Worm (Caenorhabditis elegans): ENCODE results near the gene VC5.2.
A peak's percentile ranks its signal among the peaks of the same experiment; 100 is the strongest.

The VC5.2 gene

ce11 chrV:7060396-7060795 lies 25.4 kb upstream of the VC5.2 start, which contains the start of the genes Y57E12AL.6 and Y57E12AL.1 (continued):
- TF ChIP-seq C08G9.2 (tag; optimal IDR thresholded peaks at IDR 0.05), result no peak
- TF ChIP-seq ceh-34 (tag; optimal IDR thresholded peaks at IDR 0.05), result peak; percentile 60
- TF ChIP-seq hlh-6 (tag; optimal IDR thresholded peaks at IDR 0.05), result peak; percentile 56
- TF ChIP-seq sox-2 (GFP tag; IDR thresholded peaks at IDR 0.05), result peak; percentile 18; the same call in 1 of the 2 replicates
- TF ChIP-seq eyg-1 (tag; optimal IDR thresholded peaks at IDR 0.05), result peak; percentile 13
- TF ChIP-seq mec-3 (tag; optimal IDR thresholded peaks at IDR 0.05; ENCODE audit: borderline replicate concordance), result no peak
- TF ChIP-seq unc-42 (tag; optimal IDR thresholded peaks at IDR 0.05), result peak; percentile 28
- TF ChIP-seq zip-5 (tag; optimal IDR thresholded peaks at IDR 0.05), result peak; percentile 45
- TF ChIP-seq elt-2 (tag; optimal IDR thresholded peaks at IDR 0.05), result peak; percentile 88
- TF ChIP-seq dve-1 (tag; optimal IDR thresholded peaks at IDR 0.05), result peak; percentile 74
- TF ChIP-seq pat-9 (tag; optimal IDR thresholded peaks at IDR 0.05), result no peak
- TF ChIP-seq hlh-13 (GFP tag; optimal IDR thresholded peaks at IDR 0.05), result no peak
- TF ChIP-seq ref-2 (tag; optimal IDR thresholded peaks at IDR 0.05), result peak; percentile 40
- no peak for TF ChIP-seq elt-4 (tag; optimal IDR thresholded peaks at IDR 0.05)
- TF ChIP-seq gmeb-2 (tag; optimal IDR thresholded peaks at IDR 0.05), result peak; percentile 31
- no peak for TF ChIP-seq ceh-9 (tag; optimal IDR thresholded peaks at IDR 0.05)
- TF ChIP-seq ets-4 (tag; optimal IDR thresholded peaks at IDR 0.05), result peak; percentile 24
- TF ChIP-seq pax-1 (tag; optimal IDR thresholded peaks at IDR 0.05), result no peak
- peak; percentile 69 for TF ChIP-seq ttx-3 (tag; optimal IDR thresholded peaks at IDR 0.05)
- TF ChIP-seq dmd-4 (tag; optimal IDR thresholded peaks at IDR 0.05; ENCODE audit: borderline replicate concordance), result no peak
- TF ChIP-seq npax-4 (tag; optimal IDR thresholded peaks at IDR 0.05), result peak; percentile 55
- no peak for TF ChIP-seq ceh-24 (tag; optimal IDR thresholded peaks at IDR 0.05)
- TF ChIP-seq madf-2 (tag; optimal IDR thresholded peaks at IDR 0.05), result peak; percentile 62
- TF ChIP-seq ceh-14 (tag; optimal IDR thresholded peaks at IDR 0.05), result peak; percentile 85
- TF ChIP-seq pha-4 (tag; optimal IDR thresholded peaks at IDR 0.05), result no peak
- no peak for TF ChIP-seq ceh-30 (tag; optimal IDR thresholded peaks at IDR 0.05)
- peak; percentile 51 for TF ChIP-seq lin-11 (tag; optimal IDR thresholded peaks at IDR 0.05)
- TF ChIP-seq tbx-2 (tag; optimal IDR thresholded peaks at IDR 0.05), result peak; percentile 75
- no peak for TF ChIP-seq fkh-10 (GFP tag; optimal IDR thresholded peaks at IDR 0.05)
- TF ChIP-seq ahr-1 (tag; optimal IDR thresholded peaks at IDR 0.05), result no peak
- TF ChIP-seq ceh-45 (GFP tag; IDR thresholded peaks at IDR 0.05), result no peak
- peak; percentile 62 for TF ChIP-seq sdc-2 (tag; optimal IDR thresholded peaks at IDR 0.05)
- peak; percentile 21 for TF ChIP-seq hlh-15 (tag; optimal IDR thresholded peaks at IDR 0.05)
- peak; percentile 19 for TF ChIP-seq ceh-2 (tag; optimal IDR thresholded peaks at IDR 0.05)
- peak; percentile 69 for TF ChIP-seq syd-9 (tag; optimal IDR thresholded peaks at IDR 0.05)
- TF ChIP-seq hlh-30 (tag; optimal IDR thresholded peaks at IDR 0.05; ENCODE audit: insufficient read depth), result peak; percentile 88
- no peak for TF ChIP-seq ama-1 (optimal IDR thresholded peaks at IDR 0.05)
- no peak for TF ChIP-seq tbx-7 (tag; optimal IDR thresholded peaks at IDR 0.05)
- peak; percentile 71 for TF ChIP-seq rnt-1 (tag; optimal IDR thresholded peaks at IDR 0.05)
- peak; percentile 60 for TF ChIP-seq unc-3 (GFP tag; conservative IDR thresholded peaks at IDR 0.05)
- peak; percentile 60 for TF ChIP-seq unc-3 (tag; optimal IDR thresholded peaks at IDR 0.05)
- peak; percentile 51 for TF ChIP-seq che-1 (tag; optimal IDR thresholded peaks at IDR 0.05)
- TF ChIP-seq sox-4 (tag; optimal IDR thresholded peaks at IDR 0.05), result peak; percentile 41
- peak; percentile 39 for TF ChIP-seq fax-1 (tag; optimal IDR thresholded peaks at IDR 0.05)
- TF ChIP-seq lim-6 (tag; optimal IDR thresholded peaks at IDR 0.05), result no peak
- TF ChIP-seq K09A11.1 (tag; optimal IDR thresholded peaks at IDR 0.05; ENCODE audit: insufficient read depth), result no peak
- TF ChIP-seq unc-55 (GFP tag; optimal IDR thresholded peaks at IDR 0.05), result peak; percentile 4
